Fruit fly (Drosophila melanogaster): ENCODE measurements around the gene indra.
A peak's percentile ranks its signal among the peaks of the same experiment; 100 is the strongest.

The indra gene

DNA sequence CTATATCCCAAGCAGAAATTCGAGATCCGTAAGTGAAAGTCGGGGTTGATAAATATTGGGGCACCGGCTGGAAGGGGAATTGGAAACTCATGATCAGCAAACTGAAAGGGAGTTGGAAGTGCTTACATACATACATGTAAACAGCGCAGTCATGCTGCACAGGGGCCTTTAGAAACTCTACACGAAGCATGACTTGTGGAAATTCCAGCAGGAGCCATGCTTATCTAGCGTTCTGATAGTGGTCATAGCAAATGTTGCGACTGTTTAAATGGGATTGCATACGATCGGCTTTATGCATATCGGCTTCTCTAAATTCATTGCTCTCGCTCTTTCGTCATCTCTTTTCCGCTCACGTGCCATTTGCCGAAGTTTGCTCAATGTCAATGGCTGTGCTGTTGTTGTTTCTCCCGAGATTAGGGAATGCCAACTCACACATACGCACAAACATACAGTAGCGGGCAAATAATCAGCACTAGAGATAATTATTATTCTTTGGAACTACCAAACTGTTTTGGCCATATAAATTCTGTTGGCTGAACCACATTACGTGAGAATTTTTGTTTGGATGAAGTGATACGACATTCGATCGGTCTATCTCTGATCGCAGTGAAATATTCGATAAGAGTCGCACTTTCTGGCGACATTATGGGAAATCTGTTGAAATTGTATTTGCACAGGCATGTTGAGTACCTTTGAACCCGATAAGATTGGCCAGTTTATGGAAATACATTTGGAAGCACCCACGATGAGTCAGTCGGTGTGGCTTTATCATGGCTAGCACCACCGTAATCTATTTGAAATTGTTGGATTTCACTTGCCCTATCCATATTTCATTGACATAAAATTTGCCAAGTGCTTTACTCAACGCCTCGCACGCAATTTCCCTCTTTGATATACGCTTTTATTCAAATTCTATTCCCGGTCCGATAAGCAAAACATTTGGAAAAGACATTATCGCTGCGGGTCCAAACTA, 5.9 kb downstream of the indra start (continued):
- peak; percentile 47; the same call in 1 of the 2 replicates for TF ChIP-seq stc (GFP tag; IDR thresholded peaks at IDR 0.05)
- TF ChIP-seq CG4424 (GFP tag; optimal IDR thresholded peaks at IDR 0.05) = no peak
- TF ChIP-seq GATAe (GFP tag; conservative IDR thresholded peaks at IDR 0.05) = peak; percentile 58; the same call in 1 of the 2 replicates
- peak; percentile 92 for TF ChIP-seq CG34376 (GFP tag; optimal IDR thresholded peaks at IDR 0.05)
- no peak for TF ChIP-seq CG11085 (GFP tag; IDR thresholded peaks at IDR 0.05)
- TF ChIP-seq gsb (GFP tag; IDR thresholded peaks at IDR 0.05) = no peak
- TF ChIP-seq Fer3 (tag; optimal IDR thresholded peaks at IDR 0.05) = peak; percentile 15
- TF ChIP-seq CG6765 (GFP tag; optimal IDR thresholded peaks at IDR 0.05) = no peak
- TF ChIP-seq Dbx (GFP tag; IDR thresholded peaks at IDR 0.05) = 0 out of 3 replicates have a peak, but pooled peaks have one; percentile 26
- no peak for TF ChIP-seq CG17568 (GFP tag; optimal IDR thresholded peaks at IDR 0.05)
- TF ChIP-seq eyg (GFP tag; optimal IDR thresholded peaks at IDR 0.05) = no peak
- TF ChIP-seq hkb (optimal IDR thresholded peaks at IDR 0.05) = no peak
- TF ChIP-seq hkb (GFP tag; IDR thresholded peaks at IDR 0.05) = peak; percentile 27; the same call in 1 of the 2 replicates
- TF ChIP-seq al (GFP tag; IDR thresholded peaks at IDR 0.05) = no peak
- TF ChIP-seq CG32532 (GFP tag; IDR thresholded peaks at IDR 0.05) = peak; percentile 58
- TF ChIP-seq ci (GFP tag; IDR thresholded peaks at IDR 0.05) = 0 out of 3 replicates have a peak, but pooled peaks have one; percentile 37
- TF ChIP-seq tll (GFP tag; optimal IDR thresholded peaks at IDR 0.05) = peak in 1 of 2 experiments; percentile 43
- TF ChIP-seq bowl (GFP tag; IDR thresholded peaks at IDR 0.05) = no peak
- TF ChIP-seq emc (GFP tag; optimal IDR thresholded peaks at IDR 0.05) = no peak

DNA sequence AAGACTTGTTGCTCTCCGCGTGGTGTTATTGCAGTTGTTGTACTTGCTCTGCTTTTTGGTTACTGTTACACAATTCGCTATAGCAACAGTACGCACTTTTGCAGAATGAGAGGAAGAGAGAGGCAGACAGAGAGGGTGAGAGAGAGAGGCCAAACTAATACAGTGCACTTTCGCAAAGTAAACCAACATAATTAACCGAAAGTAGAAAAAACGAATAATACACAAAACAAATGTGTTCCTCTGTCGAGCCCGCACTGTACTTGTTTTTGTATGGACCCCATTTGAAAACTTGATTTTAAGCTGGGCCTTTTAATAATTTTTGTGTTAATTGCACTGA, 6.8 kb downstream of the indra start:
- TF ChIP-seq Rfx (GFP tag; IDR thresholded peaks at IDR 0.05) (peak; percentile 84), B-H1 (GFP tag; IDR thresholded peaks at IDR 0.05) (peak; percentile 55; the same call in 1 of the 3 replicates), CG31388 (GFP tag; optimal IDR thresholded peaks at IDR 0.05) (no peak), Rx (GFP tag; IDR thresholded peaks at IDR 0.05) (peak; percentile 61; the same call in 1 of the 2 replicates), CG17186 (GFP tag; optimal IDR thresholded peaks at IDR 0.05) (no peak), abd-A (tag; optimal IDR thresholded peaks at IDR 0.05) (no peak), Camta (GFP tag; optimal IDR thresholded peaks at IDR 0.05) (peak; percentile 27), NK7.1 (GFP tag; optimal IDR thresholded peaks at IDR 0.05) (peak; percentile 29), CG13123 (GFP tag; optimal IDR thresholded peaks at IDR 0.05) (no peak), CG11695 (GFP tag; IDR thresholded peaks at IDR 0.05) (0 out of 3 replicates have a peak, but pooled peaks have one; percentile 33), Aef1 (GFP tag; IDR thresholded peaks at IDR 0.05) (peak; percentile 60), Xrp1 (GFP tag; IDR thresholded peaks at IDR 0.05) (peak; percentile 70), Hr39 (optimal IDR thresholded peaks at IDR 0.05) (no peak), dimm (GFP tag; IDR thresholded peaks at IDR 0.05) (peak; percentile 29; the same call in 1 of the 2 replicates), CG8765 (GFP tag; IDR thresholded peaks at IDR 0.05) (0 out of 2 replicates have a peak, but pooled peaks have one; percentile 10), CG6689 (GFP tag; IDR thresholded peaks at IDR 0.05) (peak; percentile 58), CG1602 (GFP tag; optimal IDR thresholded peaks at IDR 0.05) (no peak), Nf-YB (GFP tag; optimal IDR thresholded peaks at IDR 0.05) (no peak), CG10267 (tag; optimal IDR thresholded peaks at IDR 0.05) (peak; percentile 4), CG12391 (tag; optimal IDR thresholded peaks at IDR 0.05) (peak; percentile 21), ATbp (GFP tag; optimal IDR thresholded peaks at IDR 0.05) (peak; percentile 0), caup (GFP tag; optimal IDR thresholded peaks at IDR 0.05; ENCODE audit: severe bottlenecking) (peak; percentile 50), CG1603 (tag; optimal IDR thresholded peaks at IDR 0.05) (peak; percentile 36), cwo (GFP tag; optimal IDR thresholded peaks at IDR 0.05) (peak; percentile 25), HLH3B (GFP tag; IDR thresholded peaks at IDR 0.05) (peak; percentile 47; the same call in 1 of the 2 replicates), CG2678 (tag; optimal IDR thresholded peaks at IDR 0.05) (peak; percentile 39), E2f2 (GFP tag; IDR thresholded peaks at IDR 0.05) (peak; percentile 37; the same call in 1 of the 2 replicates), wdn (GFP tag; IDR thresholded peaks at IDR 0.05) (0 out of 2 replicates have a peak, but pooled peaks have one; percentile 9), CG4730 (GFP tag; IDR thresholded peaks at IDR 0.05) (peak; percentile 30; the same call in 1 of the 2 replicates), CG7928 (GFP tag; optimal IDR thresholded peaks at IDR 0.05) (no peak)

Measured in whole organism, embryonic.